Worm (Caenorhabditis elegans) whole organism, midembryonic: ENCODE data around the gene clip-1.

Source experiments
- T22C8.4 ChIP-seq: fragments of 200-800 bp; sonication (Bioruptor generic); IDR thresholded peaks from 2 replicates; pipeline ENCODE4 v1.3.6; 2022; ENCODE audit warnings: missing genetic modification characterization, missing compliant biosample characterization
- cog-1 ChIP-seq: sonication (generic microtip); optimal IDR thresholded peaks from 2 replicates; lab custom pipeline; 2016; ENCODE audit warnings: missing genetic modification characterization, missing compliant biosample characterization
- flt-1 ChIP-seq: fragments of 200-800 bp; sonication (Bioruptor generic); IDR thresholded peaks from 2 replicates; pipeline ENCODE4 v1.3.6; 2022; ENCODE audit warnings: missing genetic modification characterization, missing compliant biosample characterization
- klf-2 ChIP-seq: fragments of 200-800 bp; sonication (Bioruptor generic); conservative IDR thresholded peaks from 2 replicates; pipeline ENCODE4 v1.3.6; 2022; ENCODE audit warnings: missing genetic modification reagents, missing genetic modification characterization, missing compliant biosample characterization
- med-1 ChIP-seq: sonication (generic microtip); optimal IDR thresholded peaks from 2 replicates; lab custom pipeline; 2017; ENCODE audit warnings: missing genetic modification characterization, mild to moderate bottlenecking, missing compliant biosample characterization, antibody characterized with exemption, missing genetic modification reagents; ENCODE audit not compliant: insufficient read depth
- ref-1 ChIP-seq: fragments of 200-800 bp; sonication (Bioruptor generic); conservative IDR thresholded peaks from 2 replicates; pipeline ENCODE4 v1.3.6; 2022; ENCODE audit warnings: missing genetic modification reagents, missing genetic modification characterization, missing compliant biosample characterization
- tab-1 ChIP-seq: fragments of 200-800 bp; sonication (Bioruptor generic); IDR thresholded peaks from 2 replicates; pipeline ENCODE4 v1.3.6; 2022; ENCODE audit warnings: missing genetic modification characterization, missing compliant biosample characterization
- ztf-23 ChIP-seq: fragments of 200-800 bp; sonication (Bioruptor generic); IDR thresholded peaks from 2 replicates; pipeline ENCODE4 v1.3.6; 2022; ENCODE audit warnings: missing genetic modification reagents, missing genetic modification characterization, missing compliant biosample characterization
- ztf-29 ChIP-seq: fragments of 200-800 bp; sonication (Bioruptor generic); IDR thresholded peaks from 2 replicates; pipeline ENCODE4 v1.3.6; 2022; ENCODE audit warnings: missing genetic modification reagents, missing genetic modification characterization, missing compliant biosample characterization

ce11 chrIII:9271389-9271918 lies 2.6 kb upstream of the clip-1 start:
- TF ChIP-seq flt-1 (GFP tag; lab: Robert Waterston, UW) (no peak), T22C8.4 (no peak), klf-2 (GFP tag; lab: Robert Waterston, UW) (no peak), cog-1 (tag; lab: Kevin White, UChicago) (no peak), tab-1 (no peak), med-1 (GFP tag; lab: Kevin White, UChicago) (no peak), ztf-23 (GFP tag; lab: Robert Waterston, UW) (no peak), ref-1 (no peak), ztf-29 (GFP tag; lab: Robert Waterston, UW) (no peak)
